Fruit fly (Drosophila melanogaster): ENCODE results near the gene CG31253.

CG31253 gene

dm6 chr3R:27922673-27923175 lies 37.6 kb downstream of the CG31253 start, which contains the start of gene RpL4 (continued):
- peak; percentile 50; the same call in 1 of the 3 replicates for TF ChIP-seq Mrtf (GFP tag; IDR thresholded peaks at IDR 0.05)
- peak; percentile 52 to 82 for TF ChIP-seq dpn (GFP tag; optimal IDR thresholded peaks at IDR 0.05)
- TF ChIP-seq CG17328 (GFP tag; IDR thresholded peaks at IDR 0.05) = peak; percentile 91
- peak; percentile 93 for TF ChIP-seq otp (GFP tag; IDR thresholded peaks at IDR 0.05)
- peak; percentile 72; the same call in 1 of the 3 replicates for TF ChIP-seq C15 (GFP tag; IDR thresholded peaks at IDR 0.05)
- TF ChIP-seq Doc3 (GFP tag; IDR thresholded peaks at IDR 0.05; ENCODE audit: partially characterized antibody) = no peak
- peak; percentile 7 for TF ChIP-seq D19A (tag; optimal IDR thresholded peaks at IDR 0.05)
- peak; percentile 75 for TF ChIP-seq Max (GFP tag; optimal IDR thresholded peaks at IDR 0.05)
- TF ChIP-seq CG8359 (GFP tag; optimal IDR thresholded peaks at IDR 0.05; ENCODE audit: borderline replicate concordance) = peak; percentile 60
- peak; percentile 76 for TF ChIP-seq CG5180 (GFP tag; optimal IDR thresholded peaks at IDR 0.05)
- TF ChIP-seq h (optimal IDR thresholded peaks at IDR 0.05) = no peak
- TF ChIP-seq CG8765 (GFP tag; IDR thresholded peaks at IDR 0.05) = no peak
- TF ChIP-seq CG11695 (GFP tag; IDR thresholded peaks at IDR 0.05) = peak; percentile 70
- TF ChIP-seq CG1602 (GFP tag; optimal IDR thresholded peaks at IDR 0.05) = peak; percentile 39
- peak; percentile 60 for TF ChIP-seq CG6254 (GFP tag; optimal IDR thresholded peaks at IDR 0.05)
- no peak for TF ChIP-seq ato (GFP tag; IDR thresholded peaks at IDR 0.05; ENCODE audit: partially characterized antibody)
- TF ChIP-seq Antp (GFP tag; optimal IDR thresholded peaks at IDR 0.05) = peak; percentile 53
- TF ChIP-seq vvl (GFP tag; IDR thresholded peaks at IDR 0.05) = peak; percentile 90
- peak; percentile 51; the same call in 1 of the 2 replicates for TF ChIP-seq CG10321 (GFP tag; IDR thresholded peaks at IDR 0.05)
- peak; percentile 83 for TF ChIP-seq sd (tag; optimal IDR thresholded peaks at IDR 0.05)
- TF ChIP-seq row (GFP tag; IDR thresholded peaks at IDR 0.05) = peak; percentile 73
- TF ChIP-seq cwo (GFP tag; optimal IDR thresholded peaks at IDR 0.05) = peak; percentile 44
- TF ChIP-seq NK7.1 (GFP tag; optimal IDR thresholded peaks at IDR 0.05) = peak; percentile 57
- no peak for TF ChIP-seq zen2 (GFP tag; IDR thresholded peaks at IDR 0.05; ENCODE audit: partially characterized antibody)
- TF ChIP-seq CG1603 (tag; optimal IDR thresholded peaks at IDR 0.05) = peak; percentile 79
- TF ChIP-seq gcm (GFP tag; optimal IDR thresholded peaks at IDR 0.05) = peak; percentile 65
- TF ChIP-seq fd102C (GFP tag; optimal IDR thresholded peaks at IDR 0.05) = peak; percentile 84
- TF ChIP-seq CG32772 (GFP tag; IDR thresholded peaks at IDR 0.05) = peak; percentile 42; the same call in 1 of the 2 replicates
- TF ChIP-seq ci (GFP tag; IDR thresholded peaks at IDR 0.05) = peak; percentile 97
- TF ChIP-seq Lpt (GFP tag; optimal IDR thresholded peaks at IDR 0.05) = no peak
- peak; percentile 75 for TF ChIP-seq CoRest (tag; optimal IDR thresholded peaks at IDR 0.05)
- TF ChIP-seq Eip74EF (GFP tag; optimal IDR thresholded peaks at IDR 0.05) = peak in 1 of 2 experiments; percentile 50
- TF ChIP-seq Dbx (GFP tag; IDR thresholded peaks at IDR 0.05) = peak; percentile 80
- no peak for TF ChIP-seq jigr1 (GFP tag; IDR thresholded peaks at IDR 0.05)
- TF ChIP-seq CG18011 (GFP tag; optimal IDR thresholded peaks at IDR 0.05) = peak; percentile 81
- 0 out of 3 replicates have a peak, but pooled peaks have one; percentile 42 for TF ChIP-seq mld (GFP tag; IDR thresholded peaks at IDR 0.05; ENCODE audit: partially characterized antibody)
- TF ChIP-seq wdn (GFP tag; IDR thresholded peaks at IDR 0.05) = peak; percentile 41; the same call in 1 of the 2 replicates
- TF ChIP-seq CG8290 (GFP tag; optimal IDR thresholded peaks at IDR 0.05) = peak; percentile 85
- TF ChIP-seq CG8290 (tag; optimal IDR thresholded peaks at IDR 0.05) = peak; percentile 86 to 91
- TF ChIP-seq tx (GFP tag; optimal IDR thresholded peaks at IDR 0.05) = peak; percentile 40
- peak; percentile 71 for TF ChIP-seq stc (GFP tag; IDR thresholded peaks at IDR 0.05)
- peak; percentile 57 for TF ChIP-seq psq (GFP tag; optimal IDR thresholded peaks at IDR 0.05)
- no peak for TF ChIP-seq br (optimal IDR thresholded peaks at IDR 0.05)
- TF ChIP-seq Hr39 (optimal IDR thresholded peaks at IDR 0.05) = no peak
- peak; percentile 89 for TF ChIP-seq CG32532 (GFP tag; IDR thresholded peaks at IDR 0.05)
- TF ChIP-seq CG15479 (GFP tag; optimal IDR thresholded peaks at IDR 0.05) = peak; percentile 35
- peak; percentile 84 for TF ChIP-seq trh (GFP tag; optimal IDR thresholded peaks at IDR 0.05)
- peak; percentile 82 for TF ChIP-seq gro (GFP tag; optimal IDR thresholded peaks at IDR 0.05)
- TF ChIP-seq pan (optimal IDR thresholded peaks at IDR 0.05) = no peak
- peak in 1 of 2 experiments; percentile 79 for TF ChIP-seq pan (GFP tag; optimal IDR thresholded peaks at IDR 0.05 in 1 of 2, IDR thresholded peaks at IDR 0.05 in 1 of 2)
- TF ChIP-seq Chrac-16 (GFP tag; optimal IDR thresholded peaks at IDR 0.05) = peak; percentile 53
